Worm (Caenorhabditis elegans) whole organism, early embryonic: ENCODE measurements around the gene K01D12.20.

Experiments
- B0310.2 ChIP-seq: sonication (generic microtip); optimal IDR thresholded peaks from 2 replicates; lab custom pipeline; 2016; ENCODE audit warnings: mild to moderate bottlenecking, missing genetic modification characterization, missing compliant biosample characterization
- F13C5.2 ChIP-seq: sonication (generic microtip); optimal IDR thresholded peaks from 2 replicates; lab custom pipeline; 2017; ENCODE audit warnings: mild to moderate bottlenecking, missing genetic modification characterization, inconsistent platforms, missing compliant biosample characterization
- aly-1 ChIP-seq: sonication (generic microtip); optimal IDR thresholded peaks from 2 replicates; lab custom pipeline; 2016; ENCODE audit warnings: missing genetic modification characterization, missing compliant biosample characterization
- ama-1 ChIP-seq: fragments of 150-350 bp; optimal IDR thresholded peaks from 2 replicates; lab custom pipeline; 2014
- ceh-13 ChIP-seq: fragments of 200-800 bp; sonication (Bioruptor generic); optimal IDR thresholded peaks from 2 replicates; lab custom pipeline; 2018; ENCODE audit warnings: mild to moderate bottlenecking, missing genetic modification characterization, missing compliant biosample characterization
- ceh-36 ChIP-seq: sonication (generic microtip); optimal IDR thresholded peaks from 2 replicates; lab custom pipeline; 2016; ENCODE audit warnings: missing genetic modification characterization, inconsistent platforms, missing compliant biosample characterization
- ets-7 ChIP-seq: sonication (generic microtip); optimal IDR thresholded peaks from 2 replicates; lab custom pipeline; 2016; ENCODE audit warnings: missing genotype, missing genetic modification characterization, missing compliant biosample characterization
- flt-1 ChIP-seq: fragments of 200-800 bp; sonication (Bioruptor generic); IDR thresholded peaks from 2 replicates; pipeline ENCODE4 v1.3.6; 2022; ENCODE audit warnings: missing genetic modification characterization, missing compliant biosample characterization
- hmbx-1 ChIP-seq: sonication (generic microtip); optimal IDR thresholded peaks from 2 replicates; lab custom pipeline; 2016; ENCODE audit warnings: mild to moderate bottlenecking, missing genetic modification characterization, missing compliant biosample characterization
- hmg-4 ChIP-seq: fragments of 200-800 bp; sonication (Bioruptor generic); optimal IDR thresholded peaks from 2 replicates; lab custom pipeline; 2018; ENCODE audit warnings: mild to moderate bottlenecking, missing genetic modification characterization, missing compliant biosample characterization
- hnd-1 ChIP-seq: sonication (generic microtip); optimal IDR thresholded peaks from 2 replicates; lab custom pipeline; 2016; ENCODE audit warnings: missing genetic modification characterization, missing compliant biosample characterization
- pes-1 ChIP-seq: fragments of 200-800 bp; sonication (Bioruptor generic); IDR thresholded peaks from 2 replicates; pipeline ENCODE4 v1.3.6; 2022; ENCODE audit warnings: missing genetic modification reagents, missing genetic modification characterization, missing compliant biosample characterization
- scrt-1 ChIP-seq: fragments of 200-800 bp; sonication (Bioruptor generic); IDR thresholded peaks from 2 replicates; pipeline ENCODE4 v1.3.6; 2022; ENCODE audit warnings: missing genetic modification characterization, missing compliant biosample characterization
- sea-1 ChIP-seq: fragments of 200-800 bp; sonication (Bioruptor generic); conservative IDR thresholded peaks from 2 replicates; pipeline ENCODE4 v1.3.6; 2022; ENCODE audit warnings: missing genetic modification characterization, missing compliant biosample characterization
- tbx-11 ChIP-seq: fragments of 200-800 bp; sonication (Bioruptor generic); IDR thresholded peaks from 2 replicates; pipeline ENCODE4 v1.3.6; 2022; ENCODE audit warnings: missing genetic modification characterization, missing compliant biosample characterization
- tbx-37 ChIP-seq: fragments of 200-800 bp; sonication (Bioruptor generic); conservative IDR thresholded peaks from 2 replicates; pipeline ENCODE4 v1.3.6; 2022; ENCODE audit warnings: missing genetic modification reagents, missing genetic modification characterization, missing compliant biosample characterization
- tra-4 ChIP-seq: sonication (generic microtip); optimal IDR thresholded peaks from 2 replicates; lab custom pipeline; 2017; ENCODE audit warnings: missing genetic modification characterization, missing compliant biosample characterization

Gene K01D12.20

DNA sequence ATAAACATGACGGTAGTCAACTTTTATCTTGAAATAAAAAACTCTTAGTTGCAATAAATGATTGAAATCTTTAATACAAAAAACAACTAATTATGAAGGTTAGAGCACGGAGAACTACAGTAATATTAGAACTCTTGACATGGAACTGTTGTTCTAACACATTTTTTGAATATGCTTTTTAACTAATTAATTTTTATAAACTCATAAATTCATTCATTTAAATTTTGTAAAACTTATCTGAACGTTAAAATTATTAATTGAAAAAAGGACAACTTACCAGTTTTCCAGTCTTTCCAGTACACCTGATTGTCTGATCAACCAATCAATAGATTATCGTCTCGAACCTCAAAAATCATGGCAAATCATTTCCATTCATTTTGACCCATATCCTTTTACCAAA, 48.2 kb downstream of the K01D12.20 start, which contains the start of gene sqt-3:
TSS of gene sqt-3 (plus strand) at position 301 of the 400 bp plus-strand sequence.
- TF ChIP-seq tra-4 (no peak), ets-7 (tag; lab: Kevin White, UChicago) (no peak), sea-1 (GFP tag; lab: Robert Waterston, UW) (no peak), hnd-1 (tag; lab: Kevin White, UChicago) (no peak), tbx-37 (GFP tag; lab: Robert Waterston, UW) (no peak), pes-1 (no peak), aly-1 (no peak)

- TF ChIP-seq flt-1 (GFP tag; lab: Robert Waterston, UW) (no peak), hmg-4 (no peak), ets-7 (tag; lab: Kevin White, UChicago) (no peak), hnd-1 (tag; lab: Kevin White, UChicago) (no peak), tra-4 (no peak), ceh-36 (no peak), tbx-11 (GFP tag; lab: Robert Waterston, UW) (no peak), tbx-37 (GFP tag; lab: Robert Waterston, UW) (no peak), pes-1 (no peak), hmbx-1 (no peak), sea-1 (GFP tag; lab: Robert Waterston, UW) (no peak), B0310.2 (tag; lab: Kevin White, UChicago) (no peak), ama-1 (no peak), scrt-1 (no peak), aly-1 (no peak), ceh-13 (GFP tag; lab: Kevin White, UChicago) (no peak), F13C5.2 (tag; lab: Kevin White, UChicago) (no peak)
Measured at ce11 chrV:12351842-12352241, 48.8 kb downstream of the K01D12.20 start.
